Worm (Caenorhabditis elegans): ENCODE measurements around the gene ubl-1.

- TF ChIP-seq let-526 (GFP tag; IDR thresholded peaks at IDR 0.05) (no peak), nhr-27 (tag; optimal IDR thresholded peaks at IDR 0.05) (no peak), ama-1 (optimal IDR thresholded peaks at IDR 0.05) (no peak), ama-1 (GFP tag; optimal IDR thresholded peaks at IDR 0.05) (no peak)
Measured at ce11 chrIII:3108804-3109203, 40.7 kb downstream of the ubl-1 start.
